Worm (Caenorhabditis elegans) whole organism, late embryonic: ENCODE measurements around the gene unc-103.

ENCODE experiments used
- C08G9.2 ChIP-seq: sonication (generic microtip); optimal IDR thresholded peaks from 2 replicates; lab custom pipeline; 2016; ENCODE audit warnings: mild to moderate bottlenecking, missing genetic modification characterization, moderate library complexity, missing compliant biosample characterization
- K02D7.2 ChIP-seq: sonication (generic microtip); optimal IDR thresholded peaks from 2 replicates; lab custom pipeline; 2017; ENCODE audit warnings: mild to moderate bottlenecking, missing genetic modification characterization, missing compliant biosample characterization
- Y22D7AL.16 ChIP-seq: sonication (generic microtip); optimal IDR thresholded peaks from 2 replicates; lab custom pipeline; 2016; ENCODE audit warnings: missing genetic modification characterization, missing compliant biosample characterization
- ama-1 ChIP-seq: fragments of 150-350 bp; optimal IDR thresholded peaks from 2 replicates; lab custom pipeline; 2014
- ceh-14 ChIP-seq: sonication (generic microtip); optimal IDR thresholded peaks from 2 replicates; lab custom pipeline; 2016; ENCODE audit warnings: missing genotype, missing genetic modification characterization, missing compliant biosample characterization
- ceh-18 ChIP-seq: sonication (generic microtip); optimal IDR thresholded peaks from 2 replicates; lab custom pipeline; 2016; ENCODE audit warnings: missing genetic modification characterization, missing compliant biosample characterization
- ceh-19 ChIP-seq: fragments of 200-800 bp; sonication (Bioruptor generic); optimal IDR thresholded peaks from 2 replicates; lab custom pipeline; 2018; ENCODE audit warnings: mild to moderate bottlenecking, missing genetic modification characterization, missing compliant biosample characterization
- ceh-2 ChIP-seq: sonication (generic microtip); optimal IDR thresholded peaks from 2 replicates; lab custom pipeline; 2016; ENCODE audit warnings: missing genotype, missing genetic modification characterization, missing compliant biosample characterization
- ceh-22 ChIP-seq: sonication (generic microtip); optimal IDR thresholded peaks from 2 replicates; lab custom pipeline; 2017; ENCODE audit warnings: missing biosample characterization, missing genetic modification characterization
- ceh-24 ChIP-seq: sonication (generic microtip); optimal IDR thresholded peaks from 2 replicates; lab custom pipeline; 2016; ENCODE audit warnings: mild to moderate bottlenecking, missing genetic modification characterization, missing compliant biosample characterization
- ceh-31 ChIP-seq: sonication (generic microtip); optimal IDR thresholded peaks from 2 replicates; lab custom pipeline; 2016; ENCODE audit warnings: missing genetic modification characterization, missing compliant biosample characterization
- ceh-34 ChIP-seq: sonication (generic microtip); optimal IDR thresholded peaks from 2 replicates; lab custom pipeline; 2016; ENCODE audit warnings: mild to moderate bottlenecking, missing genetic modification characterization, missing compliant biosample characterization
- ceh-48 ChIP-seq: sonication (generic microtip); optimal IDR thresholded peaks from 2 replicates; lab custom pipeline; 2016; ENCODE audit warnings: missing genetic modification characterization, inconsistent platforms, missing compliant biosample characterization
- che-1 ChIP-seq: sonication (generic microtip); optimal IDR thresholded peaks from 2 replicates; lab custom pipeline; 2016; ENCODE audit warnings: mild to moderate bottlenecking, missing genetic modification characterization, missing compliant biosample characterization
- dmd-4 ChIP-seq: sonication (generic microtip); optimal IDR thresholded peaks from 2 replicates; lab custom pipeline; 2016; ENCODE audit warnings: borderline replicate concordance, missing genetic modification characterization, missing compliant biosample characterization
- dve-1 ChIP-seq: sonication (generic microtip); optimal IDR thresholded peaks from 2 replicates; lab custom pipeline; 2017; ENCODE audit warnings: antibody characterized with exemption, mild to moderate bottlenecking, missing genetic modification characterization, missing compliant biosample characterization
- elt-2 ChIP-seq: sonication (generic microtip); optimal IDR thresholded peaks from 2 replicates; lab custom pipeline; 2016; ENCODE audit warnings: missing genetic modification reagents, missing genetic modification characterization, missing compliant biosample characterization
- elt-4 ChIP-seq: sonication (generic microtip); optimal IDR thresholded peaks from 2 replicates; lab custom pipeline; 2016; ENCODE audit warnings: missing genetic modification characterization, missing compliant biosample characterization
- fkh-6 ChIP-seq: sonication (generic microtip); optimal IDR thresholded peaks from 2 replicates; lab custom pipeline; 2016; ENCODE audit warnings: missing genetic modification characterization, missing compliant biosample characterization
- gmeb-2 ChIP-seq: sonication (generic microtip); optimal IDR thresholded peaks from 2 replicates; lab custom pipeline; 2016; ENCODE audit warnings: missing genetic modification characterization, inconsistent platforms, missing compliant biosample characterization
- hlh-13 ChIP-seq: fragments of 200-800 bp; sonication (Bioruptor generic); optimal IDR thresholded peaks from 2 replicates; lab custom pipeline; 2018; ENCODE audit warnings: mild to moderate bottlenecking, missing genetic modification characterization, missing compliant biosample characterization
- hlh-15 ChIP-seq: sonication (generic microtip); optimal IDR thresholded peaks from 2 replicates; lab custom pipeline; 2016; ENCODE audit warnings: missing genetic modification characterization, missing compliant biosample characterization
- hlh-30 ChIP-seq: sonication (generic microtip); optimal IDR thresholded peaks from 2 replicates; lab custom pipeline; 2017; ENCODE audit warnings: antibody characterized with exemption, missing genetic modification characterization, missing compliant biosample characterization; ENCODE audit not compliant: insufficient read depth
- hlh-6 ChIP-seq: sonication (generic microtip); optimal IDR thresholded peaks from 2 replicates; lab custom pipeline; 2016; ENCODE audit warnings: missing genotype, missing genetic modification characterization, missing compliant biosample characterization
- lim-6 ChIP-seq: sonication (generic microtip); optimal IDR thresholded peaks from 2 replicates; lab custom pipeline; 2016; ENCODE audit warnings: missing genetic modification characterization, missing compliant biosample characterization
- lin-11 ChIP-seq: fragments of 200-800 bp; sonication (Bioruptor generic); optimal IDR thresholded peaks from 2 replicates; lab custom pipeline; 2018; ENCODE audit warnings: mild to moderate bottlenecking, missing genetic modification characterization, missing compliant biosample characterization
- madf-2 ChIP-seq: sonication (generic microtip); optimal IDR thresholded peaks from 2 replicates; lab custom pipeline; 2017; ENCODE audit warnings: missing genetic modification characterization, missing compliant biosample characterization
- mec-3 ChIP-seq: sonication (generic microtip); optimal IDR thresholded peaks from 2 replicates; lab custom pipeline; 2016; ENCODE audit warnings: borderline replicate concordance, missing genetic modification characterization, missing compliant biosample characterization
- nfya-1 ChIP-seq: sonication (generic microtip); optimal IDR thresholded peaks from 2 replicates; lab custom pipeline; 2017; ENCODE audit warnings: missing genetic modification characterization, mild to moderate bottlenecking, missing compliant biosample characterization, antibody characterized with exemption, moderate library complexity
- nhr-11 ChIP-seq: fragments of 150-350 bp; optimal IDR thresholded peaks from 2 replicates; lab custom pipeline; 2014; ENCODE audit warnings: missing biosample characterization, missing genetic modification characterization
- npax-4 ChIP-seq: sonication (generic microtip); optimal IDR thresholded peaks from 2 replicates; lab custom pipeline; 2016; ENCODE audit warnings: missing genetic modification characterization, missing compliant biosample characterization
- odd-2 ChIP-seq: sonication (generic microtip); optimal IDR thresholded peaks from 2 replicates; lab custom pipeline; 2017; ENCODE audit warnings: antibody characterized with exemption, mild to moderate bottlenecking, missing genetic modification characterization, missing compliant biosample characterization
- pat-9 ChIP-seq: fragments of 200-800 bp; sonication (Bioruptor generic); optimal IDR thresholded peaks from 2 replicates; lab custom pipeline; 2018; ENCODE audit warnings: mild to moderate bottlenecking, missing genetic modification characterization, moderate library complexity, missing compliant biosample characterization
- pax-1 ChIP-seq: fragments of 150-350 bp; optimal IDR thresholded peaks from 2 replicates; lab custom pipeline; 2014; ENCODE audit warnings: missing biosample characterization, missing genetic modification characterization
- pha-2 ChIP-seq: sonication (generic microtip); optimal IDR thresholded peaks from 2 replicates; lab custom pipeline; 2017; ENCODE audit warnings: mild to moderate bottlenecking, missing genetic modification characterization, missing compliant biosample characterization
- pha-4 ChIP-seq: fragments of 150-350 bp; optimal IDR thresholded peaks from 2 replicates; lab custom pipeline; 2018; ENCODE audit warnings: missing biosample characterization, missing genetic modification reagents, missing genetic modification characterization
- pqm-1 ChIP-seq: sonication (generic microtip); optimal IDR thresholded peaks from 2 replicates; lab custom pipeline; 2016; ENCODE audit warnings: missing genetic modification characterization, missing compliant biosample characterization
- pros-1 ChIP-seq: fragments of 150-350 bp; optimal IDR thresholded peaks from 2 replicates; lab custom pipeline; 2014; ENCODE audit warnings: missing biosample characterization, missing genetic modification reagents, missing genetic modification characterization
- ref-2 ChIP-seq: sonication (generic microtip); optimal IDR thresholded peaks from 2 replicates; lab custom pipeline; 2016; ENCODE audit warnings: missing genetic modification characterization, missing compliant biosample characterization
- rnt-1 ChIP-seq: sonication (generic microtip); optimal IDR thresholded peaks from 2 replicates; lab custom pipeline; 2016; ENCODE audit warnings: missing genetic modification characterization, missing compliant biosample characterization
- sdc-2 ChIP-seq: sonication (generic microtip); optimal IDR thresholded peaks from 2 replicates; lab custom pipeline; 2016; ENCODE audit warnings: missing genotype, missing genetic modification characterization, missing compliant biosample characterization
- sox-2 ChIP-seq: fragments of 200-800 bp; sonication (Bioruptor generic); IDR thresholded peaks from 2 replicates; pipeline ENCODE4 v1.3.6; 2022; ENCODE audit warnings: missing genetic modification reagents, missing genetic modification characterization, missing compliant biosample characterization
- tbx-7 ChIP-seq: sonication (generic microtip); optimal IDR thresholded peaks from 2 replicates; lab custom pipeline; 2016; ENCODE audit warnings: missing genotype, missing genetic modification characterization, missing compliant biosample characterization
- ttx-3 ChIP-seq: sonication (generic microtip); optimal IDR thresholded peaks from 2 replicates; lab custom pipeline; 2016; ENCODE audit warnings: missing genetic modification reagents, missing genetic modification characterization, missing compliant biosample characterization
- unc-42 ChIP-seq: sonication (generic microtip); optimal IDR thresholded peaks from 2 replicates; lab custom pipeline; 2016; ENCODE audit warnings: missing genotype, missing genetic modification characterization, missing compliant biosample characterization
- zip-5 ChIP-seq: sonication (generic microtip); optimal IDR thresholded peaks from 2 replicates; lab custom pipeline; 2016; ENCODE audit warnings: missing genetic modification characterization, missing compliant biosample characterization
- ztf-16 ChIP-seq: sonication (generic microtip); optimal IDR thresholded peaks from 2 replicates; lab custom pipeline; 2017; ENCODE audit warnings: missing genetic modification characterization, missing compliant biosample characterization

The unc-103 gene

DNA sequence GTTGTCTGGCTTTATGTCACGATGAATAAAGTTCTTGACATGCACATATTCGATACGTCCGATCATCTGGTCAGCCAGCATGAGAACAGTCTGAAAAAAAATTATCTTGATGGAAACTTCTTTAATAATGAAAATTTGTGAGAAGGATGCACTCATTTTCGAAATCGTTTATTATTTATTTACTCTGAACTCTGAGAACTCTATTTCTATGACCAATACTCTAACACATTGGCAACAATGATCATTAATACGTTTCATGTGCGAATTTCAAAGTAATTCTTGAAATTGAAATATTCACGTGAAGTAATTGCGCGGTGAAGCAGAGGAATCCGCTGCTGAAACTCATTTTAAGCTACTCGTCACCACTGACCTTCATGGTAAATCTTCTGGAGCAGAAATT, 29.5 kb upstream of the unc-103 start:
- TF ChIP-seq nhr-11 (tag; lab: Kevin White, UChicago) (no peak), unc-42 (tag; lab: Kevin White, UChicago) (no peak), pqm-1 (tag; lab: Kevin White, UChicago) (no peak), lim-6 (tag; lab: Kevin White, UChicago) (no peak)
- TF ChIP-seq, all 69 proteins: peak for 0

DNA sequence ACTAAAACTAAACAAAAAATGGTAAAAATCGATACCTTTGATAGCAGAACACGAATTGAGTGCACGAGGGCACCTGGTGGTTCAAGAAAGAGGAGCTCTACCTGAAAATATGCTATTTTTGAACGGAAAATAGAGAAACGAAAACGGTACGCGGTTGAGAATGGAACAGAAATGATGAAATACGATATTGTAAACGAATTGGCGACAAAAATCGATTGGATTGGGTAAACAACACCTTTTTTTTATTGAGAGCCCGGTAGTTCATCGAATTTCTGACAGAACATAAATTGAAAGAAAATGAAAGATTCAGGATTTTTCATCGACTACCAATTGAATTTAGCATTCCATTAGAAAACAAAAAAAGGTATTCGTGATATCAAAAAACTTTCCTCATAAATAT, 28.6 kb upstream of the unc-103 start, which contains the start of gene kin-19:
kin-19 (minus strand) TSS at position 101 of the 400 bp plus-strand sequence.
- TF ChIP-seq rnt-1 (tag; lab: Kevin White, UChicago) (no peak), ceh-19 (no peak), C08G9.2 (no peak), pros-1 (tag; lab: Kevin White, UChicago) (no peak), dmd-4 (no peak), odd-2 (no peak)

DNA sequence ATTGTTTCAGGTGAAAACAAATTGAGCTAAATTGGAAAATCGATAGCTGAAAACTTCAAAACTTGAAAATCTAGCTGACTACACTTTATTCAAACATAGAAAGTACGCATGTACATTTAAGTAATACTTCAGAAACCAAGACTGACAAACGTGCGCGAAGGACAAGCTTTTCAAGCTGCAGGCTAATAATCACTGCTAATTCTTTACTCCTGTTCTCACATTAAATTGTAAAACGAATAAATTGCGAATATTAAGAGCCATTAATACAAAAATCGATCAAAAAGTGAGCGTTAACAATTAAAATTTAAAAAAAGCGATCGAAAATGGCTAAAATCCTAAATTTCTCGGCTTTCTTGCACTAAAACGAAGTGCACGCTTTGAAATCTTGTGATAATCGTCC, 28.1 kb upstream of the unc-103 start:
- TF ChIP-seq tbx-7 (tag; lab: Kevin White, UChicago) (no peak), zip-5 (no peak), hlh-30 (no peak), pax-1 (tag; lab: Kevin White, UChicago) (no peak), ama-1 (lab: Kevin White, UChicago) (no peak), ceh-18 (tag; lab: Kevin White, UChicago) (no peak), ceh-31 (tag; lab: Kevin White, UChicago) (no peak), sdc-2 (no peak), C08G9.2 (no peak), mec-3 (tag; lab: Kevin White, UChicago) (no peak), ceh-14 (tag; lab: Kevin White, UChicago) (no peak), ceh-22 (no peak), elt-2 (tag; lab: Kevin White, UChicago) (no peak), sox-2 (GFP tag; lab: Robert Waterston, UW) (no peak), npax-4 (tag; lab: Kevin White, UChicago) (no peak), dve-1 (no peak), ceh-2 (tag; lab: Kevin White, UChicago) (no peak), ceh-34 (tag; lab: Kevin White, UChicago) (no peak), ceh-24 (tag; lab: Kevin White, UChicago) (no peak)

DNA sequence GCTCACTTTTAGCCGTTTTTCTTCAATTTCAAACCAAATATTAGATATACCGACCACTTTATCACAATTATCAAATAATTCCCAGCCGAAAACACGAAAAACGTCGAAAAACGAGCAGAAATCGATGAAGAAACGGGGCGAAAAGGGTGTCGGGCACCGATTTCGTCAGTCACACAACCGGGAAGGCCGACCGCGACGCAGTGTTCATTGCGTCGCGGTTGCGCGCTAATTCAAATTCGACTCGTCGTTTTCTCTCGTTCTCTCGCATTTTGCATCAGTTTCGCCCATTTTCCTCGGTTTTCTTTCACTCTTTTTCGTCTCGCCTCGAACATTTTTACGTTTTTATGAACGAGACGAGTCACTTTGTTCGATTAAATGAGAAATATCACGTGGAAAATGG, 27.6 kb upstream of the unc-103 start:
- TF ChIP-seq hlh-30: peak; percentile 27
- no peak for TF ChIP-seq gmeb-2
- peak; percentile 35 for TF ChIP-seq pros-1 (tag; lab: Kevin White, UChicago)
- no peak for TF ChIP-seq ceh-24 (tag; lab: Kevin White, UChicago)
- no peak for TF ChIP-seq elt-2 (tag; lab: Kevin White, UChicago)
- TF ChIP-seq ztf-16 (tag; lab: Kevin White, UChicago): no peak
- no peak for TF ChIP-seq pat-9
- TF ChIP-seq ceh-22: no peak
- TF ChIP-seq rnt-1 (tag; lab: Kevin White, UChicago): peak; percentile 51
- TF ChIP-seq unc-42 (tag; lab: Kevin White, UChicago): peak; percentile 55
- TF ChIP-seq ref-2: no peak
- TF ChIP-seq ceh-18 (tag; lab: Kevin White, UChicago): peak; percentile 19
- no peak for TF ChIP-seq pha-4 (tag; lab: Kevin White, UChicago)
- no peak for TF ChIP-seq lim-6 (tag; lab: Kevin White, UChicago)
- TF ChIP-seq ceh-19: no peak
- no peak for TF ChIP-seq elt-4 (tag; lab: Kevin White, UChicago)
- no peak for TF ChIP-seq Y22D7AL.16 (tag; lab: Kevin White, UChicago)
- TF ChIP-seq pha-2: no peak
- TF ChIP-seq che-1 (tag; lab: Kevin White, UChicago): no peak
- TF ChIP-seq madf-2 (tag; lab: Kevin White, UChicago): peak; percentile 10
- no peak for TF ChIP-seq lin-11 (tag; lab: Kevin White, UChicago)
- TF ChIP-seq pax-1 (tag; lab: Kevin White, UChicago): no peak
- no peak for TF ChIP-seq hlh-15
- TF ChIP-seq pqm-1 (tag; lab: Kevin White, UChicago): no peak
- TF ChIP-seq odd-2: no peak
- TF ChIP-seq nfya-1: peak; percentile 63
- TF ChIP-seq ttx-3 (tag; lab: Kevin White, UChicago): no peak
- peak; percentile 69 for TF ChIP-seq ceh-48 (tag; lab: Kevin White, UChicago)
- no peak for TF ChIP-seq fkh-6
- TF ChIP-seq K02D7.2 (tag; lab: Kevin White, UChicago): no peak
- no peak for TF ChIP-seq hlh-6
- no peak for TF ChIP-seq hlh-13 (GFP tag; lab: Kevin White, UChicago)
- no peak for TF ChIP-seq mec-3 (tag; lab: Kevin White, UChicago)
